Fruit fly (Drosophila melanogaster): ENCODE results near the gene CG31495.

DNA sequence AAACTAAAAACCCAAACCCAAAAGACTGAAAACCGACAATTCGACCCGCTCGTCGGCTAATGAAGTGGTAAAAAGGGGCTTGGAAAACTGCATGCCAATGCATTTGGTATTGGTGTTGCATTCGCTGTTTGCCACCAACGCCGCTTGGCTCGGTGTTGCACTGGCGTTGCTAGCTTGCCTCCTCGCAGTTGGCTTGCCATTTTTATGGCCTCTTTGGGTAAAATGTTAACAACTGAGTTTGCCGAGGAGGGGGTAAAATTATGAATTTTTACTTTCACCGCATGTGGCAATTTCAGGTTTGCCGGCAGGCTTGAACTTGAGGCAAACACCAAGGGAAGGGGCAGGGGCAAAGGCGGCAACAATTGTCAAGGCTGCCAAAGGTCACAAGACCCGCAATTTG is 51.1 kb downstream of the CG31495 start:
- no peak for TF ChIP-seq CG8478 (optimal IDR thresholded peaks at IDR 0.05)
- TF ChIP-seq CTCF (optimal IDR thresholded peaks at IDR 0.05) = no peak
